Fruit fly (Drosophila melanogaster): ENCODE data around the gene CG13887.

CG13887 gene

DNA sequence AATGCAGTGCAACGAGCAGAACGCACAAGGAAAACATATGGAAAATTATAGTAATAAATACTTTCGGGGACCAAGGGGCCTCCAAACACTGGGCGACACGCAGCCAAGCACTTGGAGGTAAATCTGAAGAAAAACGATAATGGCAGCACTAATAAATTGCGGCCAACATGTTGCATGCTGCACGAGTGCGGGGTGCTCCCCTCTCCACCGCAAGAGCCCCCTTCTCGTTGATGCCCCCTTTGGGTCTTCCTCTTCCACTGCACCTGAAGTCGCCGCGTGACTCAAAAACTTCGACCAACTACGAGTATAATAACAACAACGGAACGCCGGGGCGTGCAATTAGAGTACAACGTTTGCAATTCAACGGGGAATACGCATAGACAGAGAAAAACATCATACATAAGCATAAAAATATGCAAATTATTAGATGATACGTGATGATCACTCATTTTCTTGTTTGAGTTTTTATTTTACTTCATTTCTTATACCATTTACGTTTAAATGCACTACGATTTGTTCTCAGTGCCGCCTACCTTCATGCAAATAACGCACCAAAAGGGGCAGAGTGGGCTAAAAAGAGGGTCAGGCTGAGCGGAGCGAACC, 35.7 kb upstream of the CG13887 start (continued):
- TF ChIP-seq CG30431 (GFP tag; optimal IDR thresholded peaks at IDR 0.05) (no peak), CG2875 (GFP tag; optimal IDR thresholded peaks at IDR 0.05) (no peak), CG2202 (tag; optimal IDR thresholded peaks at IDR 0.05) (no peak), pros (GFP tag; optimal IDR thresholded peaks at IDR 0.05) (no peak), sob (GFP tag; IDR thresholded peaks at IDR 0.05) (peak; percentile 16; the same call in 1 of the 2 replicates), Oli (tag; optimal IDR thresholded peaks at IDR 0.05) (no peak), HLH54F (GFP tag; optimal IDR thresholded peaks at IDR 0.05) (no peak), mam (GFP tag; optimal IDR thresholded peaks at IDR 0.05) (no peak), sens-2 (GFP tag; IDR thresholded peaks at IDR 0.05) (no peak), Blimp-1 (GFP tag; optimal IDR thresholded peaks at IDR 0.05) (peak; percentile 45), jigr1 (GFP tag; IDR thresholded peaks at IDR 0.05) (no peak), CG10543 (GFP tag; optimal IDR thresholded peaks at IDR 0.05) (no peak), CG3726 (GFP tag; IDR thresholded peaks at IDR 0.05) (no peak), h (optimal IDR thresholded peaks at IDR 0.05) (no peak), CG2120 (GFP tag; optimal IDR thresholded peaks at IDR 0.05) (no peak), CG17359 (tag; optimal IDR thresholded peaks at IDR 0.05) (peak; percentile 50), CG7786 (GFP tag; optimal IDR thresholded peaks at IDR 0.05) (no peak), CG1602 (GFP tag; optimal IDR thresholded peaks at IDR 0.05) (no peak), CG15011 (GFP tag; optimal IDR thresholded peaks at IDR 0.05) (no peak), chif (GFP tag; optimal IDR thresholded peaks at IDR 0.05) (no peak), CG10147 (GFP tag; optimal IDR thresholded peaks at IDR 0.05) (no peak), btn (GFP tag; optimal IDR thresholded peaks at IDR 0.05) (no peak), Asciz (GFP tag; optimal IDR thresholded peaks at IDR 0.05) (no peak), CrebB (tag; optimal IDR thresholded peaks at IDR 0.05) (no peak), Hsf (GFP tag; optimal IDR thresholded peaks at IDR 0.05) (no peak), Hmr (GFP tag; optimal IDR thresholded peaks at IDR 0.05) (no peak), Neu2 (GFP tag; optimal IDR thresholded peaks at IDR 0.05; ENCODE audit: borderline replicate concordance) (no peak), fd3F (GFP tag; optimal IDR thresholded peaks at IDR 0.05) (no peak), dysf (GFP tag; IDR thresholded peaks at IDR 0.05) (no peak), Bgb (GFP tag; IDR thresholded peaks at IDR 0.05; ENCODE audit: partially characterized antibody) (no peak), exex (tag; optimal IDR thresholded peaks at IDR 0.05) (no peak), CG10267 (tag; optimal IDR thresholded peaks at IDR 0.05) (no peak), CG17612 (GFP tag; IDR thresholded peaks at IDR 0.05) (no peak), fd102C (GFP tag; optimal IDR thresholded peaks at IDR 0.05) (no peak), crol (GFP tag; IDR thresholded peaks at IDR 0.05) (peak; percentile 82), rib (GFP tag; IDR thresholded peaks at IDR 0.05) (no peak), en (GFP tag; optimal IDR thresholded peaks at IDR 0.05) (no peak), CG11093 (GFP tag; IDR thresholded peaks at IDR 0.05) (no peak), CG8290 (GFP tag; optimal IDR thresholded peaks at IDR 0.05) (no peak), CG8290 (tag; optimal IDR thresholded peaks at IDR 0.05) (peak in 1 of 2 experiments; percentile 14), dmrt11E (tag; optimal IDR thresholded peaks at IDR 0.05) (peak; percentile 46), gro (GFP tag; optimal IDR thresholded peaks at IDR 0.05) (no peak), D19A (tag; optimal IDR thresholded peaks at IDR 0.05) (no peak), CG4730 (GFP tag; IDR thresholded peaks at IDR 0.05) (no peak), ham (GFP tag; IDR thresholded peaks at IDR 0.05) (no peak), CG17361 (GFP tag; IDR thresholded peaks at IDR 0.05) (no peak), NfI (GFP tag; optimal IDR thresholded peaks at IDR 0.05) (no peak), crp (GFP tag; optimal IDR thresholded peaks at IDR 0.05) (no peak), nerfin-1 (tag; optimal IDR thresholded peaks at IDR 0.05) (no peak), CG3995 (GFP tag; optimal IDR thresholded peaks at IDR 0.05) (no peak), CG10979 (tag; optimal IDR thresholded peaks at IDR 0.05) (peak; percentile 34)
